Worm (Caenorhabditis elegans) whole organism, L4/young adult: ENCODE measurements around the gene pqn-22.

Experiments
- W03F9.2 ChIP-seq: fragments of 150-350 bp; optimal IDR thresholded peaks from 2 replicates; lab custom pipeline; 2014; ENCODE audit warnings: missing biosample characterization, missing genetic modification characterization
- dao-5 ChIP-seq: sonication (generic microtip); optimal IDR thresholded peaks from 2 replicates; lab custom pipeline; 2016; ENCODE audit warnings: missing genotype, missing genetic modification characterization, moderate library complexity, missing compliant biosample characterization
- him-1 ChIP-seq: sonication (generic microtip); optimal IDR thresholded peaks from 2 replicates; lab custom pipeline; 2016; ENCODE audit warnings: missing genotype, missing genetic modification reagents, missing genetic modification characterization, missing compliant biosample characterization

- TF ChIP-seq dao-5 (no peak), him-1 (tag; lab: Kevin White, UChicago) (no peak), W03F9.2 (tag; lab: Kevin White, UChicago) (no peak)
These were observed 46.5 kb upstream of the pqn-22 start, which contains the start of gene ugt-19 for ce11 chrIV:6079925-6080324.
